Worm (Caenorhabditis elegans): ENCODE data around the gene Y57G11C.499.

Y57G11C.499 gene

ce11 chrIV:14704952-14705351 lies 49.8 kb downstream of the Y57G11C.499 start:
- TF ChIP-seq mxl-1 (tag; optimal IDR thresholded peaks at IDR 0.05) (no peak), unc-62 (GFP tag; optimal IDR thresholded peaks at IDR 0.05) (no peak), lin-40 (tag; optimal IDR thresholded peaks at IDR 0.05) (no peak), attf-6 (GFP tag; IDR thresholded peaks at IDR 0.05) (peak; percentile 77; the same call in 1 of the 2 replicates), egrh-3 (GFP tag; IDR thresholded peaks at IDR 0.05) (no peak), snpc-4 (GFP tag; optimal IDR thresholded peaks at IDR 0.05) (no peak), snpc-4 (tag; optimal IDR thresholded peaks at IDR 0.05) (peak in 2 of 4 experiments; percentile 42 to 74), Y56A3A.18 (GFP tag; IDR thresholded peaks at IDR 0.05) (no peak), nhr-120 (GFP tag; IDR thresholded peaks at IDR 0.05) (no peak)

ce11 chrIV:14704155-14704554 lies 50.6 kb downstream of the Y57G11C.499 start, which contains the start of gene Y57G11C.40:
Gene Y57G11C.40, minus strand, starts transcription at chrIV:14704255.
- TF ChIP-seq attf-6 (GFP tag; IDR thresholded peaks at IDR 0.05) (peak; percentile 28; the same call in 1 of the 2 replicates), hlh-26 (GFP tag; conservative IDR thresholded peaks at IDR 0.05) (no peak)

Data from whole organism, young adult.